Worm (Caenorhabditis elegans) whole organism, late embryonic: Measurements from ENCODE around the gene str-141.

Experiments used
- F13H6.1 ChIP-seq: sonication (generic microtip); optimal IDR thresholded peaks from 2 replicates; lab custom pipeline; 2016; ENCODE audit warnings: missing genetic modification characterization, missing compliant biosample characterization
- K02D7.2 ChIP-seq: sonication (generic microtip); optimal IDR thresholded peaks from 2 replicates; lab custom pipeline; 2017; ENCODE audit warnings: mild to moderate bottlenecking, missing genetic modification characterization, missing compliant biosample characterization
- K09A11.1 ChIP-seq: sonication (generic microtip); optimal IDR thresholded peaks from 2 replicates; lab custom pipeline; 2017; ENCODE audit warnings: antibody characterized with exemption, mild to moderate bottlenecking, missing genetic modification characterization, missing compliant biosample characterization; ENCODE audit not compliant: insufficient read depth
- ama-1 ChIP-seq: fragments of 150-350 bp; optimal IDR thresholded peaks from 2 replicates; lab custom pipeline; 2014
- ets-4 ChIP-seq: sonication (generic microtip); optimal IDR thresholded peaks from 2 replicates; lab custom pipeline; 2016; ENCODE audit warnings: missing genetic modification characterization, missing compliant biosample characterization
- hlh-13 ChIP-seq: fragments of 200-800 bp; sonication (Bioruptor generic); optimal IDR thresholded peaks from 2 replicates; lab custom pipeline; 2018; ENCODE audit warnings: mild to moderate bottlenecking, missing genetic modification characterization, missing compliant biosample characterization
- hlh-15 ChIP-seq: sonication (generic microtip); optimal IDR thresholded peaks from 2 replicates; lab custom pipeline; 2016; ENCODE audit warnings: missing genetic modification characterization, missing compliant biosample characterization
- hlh-30 ChIP-seq: sonication (generic microtip); optimal IDR thresholded peaks from 2 replicates; lab custom pipeline; 2017; ENCODE audit warnings: antibody characterized with exemption, missing genetic modification characterization, missing compliant biosample characterization; ENCODE audit not compliant: insufficient read depth
- lin-11 ChIP-seq: fragments of 200-800 bp; sonication (Bioruptor generic); optimal IDR thresholded peaks from 2 replicates; lab custom pipeline; 2018; ENCODE audit warnings: mild to moderate bottlenecking, missing genetic modification characterization, missing compliant biosample characterization
- nhr-232 ChIP-seq: sonication (generic microtip); optimal IDR thresholded peaks from 2 replicates; lab custom pipeline; 2016; ENCODE audit warnings: missing genetic modification characterization, missing compliant biosample characterization
- pqm-1 ChIP-seq: sonication (generic microtip); optimal IDR thresholded peaks from 2 replicates; lab custom pipeline; 2016; ENCODE audit warnings: missing genetic modification characterization, missing compliant biosample characterization
- sox-4 ChIP-seq: sonication (generic microtip); optimal IDR thresholded peaks from 2 replicates; lab custom pipeline; 2017; ENCODE audit warnings: mild to moderate bottlenecking, missing genetic modification characterization, inconsistent platforms, missing compliant biosample characterization
- unc-55 ChIP-seq: sonication (generic microtip); optimal IDR thresholded peaks from 2 replicates; lab custom pipeline; 2017; ENCODE audit warnings: missing biosample characterization, missing genetic modification reagents, missing genetic modification characterization

DNA sequence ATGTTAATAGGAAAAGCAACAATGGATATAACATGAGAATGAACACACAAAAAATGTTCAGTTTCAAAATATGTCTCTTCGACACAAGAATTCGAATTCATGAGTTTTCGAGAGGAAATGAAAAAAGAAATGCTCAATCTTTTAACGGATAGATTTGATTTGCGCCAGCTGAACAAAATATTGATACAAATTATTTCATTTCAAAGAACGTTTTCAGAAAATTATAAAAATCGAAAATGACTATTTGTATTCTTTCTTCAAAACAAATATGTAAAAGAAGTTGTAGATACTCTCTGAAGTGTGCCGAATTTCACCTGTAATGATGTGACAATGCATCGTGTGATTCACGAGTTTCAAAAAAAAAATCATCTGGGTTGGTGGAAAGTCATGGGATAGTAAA lies 23.1 kb downstream of the str-141 start, which contains the start of gene srh-47:
- TF ChIP-seq F13H6.1 (no peak), ets-4 (tag; lab: Kevin White, UChicago) (no peak), nhr-232 (tag; lab: Kevin White, UChicago) (no peak), hlh-30 (tag; lab: Kevin White, UChicago) (no peak), lin-11 (no peak), K09A11.1 (no peak), unc-55 (no peak), hlh-13 (GFP tag; lab: Kevin White, UChicago) (no peak), pqm-1 (no peak), sox-4 (tag; lab: Kevin White, UChicago) (no peak), ama-1 (lab: Kevin White, UChicago) (no peak), hlh-15 (no peak), K02D7.2 (tag; lab: Kevin White, UChicago) (no peak)
